Fruit fly (Drosophila melanogaster): ENCODE data around the gene CG5928.

DNA sequence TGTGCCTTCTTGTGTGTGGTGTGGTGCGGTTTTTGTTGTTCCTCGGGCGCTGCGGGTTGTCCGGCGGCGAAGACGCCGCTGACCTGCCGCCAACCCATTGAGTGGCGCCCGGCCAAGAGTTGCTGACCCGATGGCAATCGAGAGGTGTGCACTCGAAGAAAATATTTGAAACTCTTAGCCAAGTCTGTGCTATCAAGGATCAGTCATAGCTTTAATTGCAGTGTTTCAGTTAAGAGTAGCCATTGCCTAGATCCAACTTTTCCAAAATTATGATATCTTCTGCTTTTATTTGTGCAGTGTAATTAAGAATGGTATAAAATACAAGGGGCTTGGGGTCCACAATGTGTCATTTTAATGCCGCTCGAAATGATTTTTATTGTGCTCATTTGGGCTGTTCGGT lies 43.1 kb upstream of the CG5928 start:
- TF ChIP-seq CTCF (optimal IDR thresholded peaks at IDR 0.05) (no peak), CG8478 (optimal IDR thresholded peaks at IDR 0.05) (no peak)
